Worm (Caenorhabditis elegans) whole organism, early embryonic: Measurements from ENCODE around the gene Y66D12A.21.

ENCODE experiments used
- ama-1 ChIP-seq: fragments of 150-350 bp; optimal IDR thresholded peaks from 2 replicates; lab custom pipeline; 2014
- flt-1 ChIP-seq: fragments of 200-800 bp; sonication (Bioruptor generic); IDR thresholded peaks from 2 replicates; pipeline ENCODE4 v1.3.6; 2022; ENCODE audit warnings: missing genetic modification characterization, missing compliant biosample characterization
- tbx-11 ChIP-seq: fragments of 200-800 bp; sonication (Bioruptor generic); IDR thresholded peaks from 2 replicates; pipeline ENCODE4 v1.3.6; 2022; ENCODE audit warnings: missing genetic modification characterization, missing compliant biosample characterization

DNA sequence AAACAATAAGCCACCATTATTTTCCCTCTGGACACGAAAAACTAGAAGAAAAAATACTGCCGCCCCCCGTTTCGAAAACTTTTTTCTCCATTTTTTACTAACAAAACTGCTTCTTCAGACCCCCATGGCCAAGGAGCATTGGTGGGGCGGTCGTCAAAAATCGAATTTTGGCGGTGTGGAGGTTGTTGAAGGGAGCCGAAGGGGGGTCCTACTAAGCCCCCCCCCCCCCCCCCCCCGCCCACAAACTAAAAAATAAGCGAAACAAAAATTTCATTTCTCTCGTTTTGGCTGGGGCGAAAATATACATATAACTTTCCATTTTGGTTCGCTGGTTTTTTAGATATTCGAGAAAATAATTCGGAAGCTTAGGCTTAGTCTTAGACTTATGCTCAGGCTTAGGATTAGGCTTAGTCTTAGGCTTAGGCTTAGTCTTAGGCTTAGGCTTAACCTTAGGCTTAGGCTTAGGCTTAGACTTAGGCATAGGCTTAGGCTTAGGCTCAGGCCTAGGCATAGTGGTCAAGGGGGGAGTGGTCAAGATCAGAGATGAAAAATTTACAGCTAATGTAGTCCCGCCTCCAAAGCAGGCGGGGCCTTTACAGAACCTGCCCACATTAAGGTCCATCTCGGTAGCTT lies 30.3 kb downstream of the Y66D12A.21 start:
- no peak for TF ChIP-seq ama-1
- TF ChIP-seq tbx-11: no peak
- TF ChIP-seq flt-1 (GFP tag; lab: Robert Waterston, UW): no peak
